Fruit fly (Drosophila melanogaster) whole organism, embryonic: ENCODE data around the gene CG42232.

Experiments
- B-H2 ChIP-seq: fragments of 200-800 bp; sonication (Bioruptor generic); optimal IDR thresholded peaks from 2 replicates; lab custom pipeline; 2018; ENCODE audit warnings: missing biosample characterization, mild to moderate bottlenecking, missing genetic modification characterization
- BEAF-32 ChIP-seq: fragments of 200-800 bp; sonication (Bioruptor generic); optimal IDR thresholded peaks from 3 replicates; lab custom pipeline; 2017; ENCODE audit warnings: missing biosample characterization, missing genetic modification characterization, mild to moderate bottlenecking, moderate library complexity, missing genetic modification reagents
- CG10366 ChIP-seq: fragments of 200-800 bp; sonication (Bioruptor generic); IDR thresholded peaks from 2 replicates; pipeline ENCODE4 v1.3.6; 2022; ENCODE audit warnings: missing biosample characterization, missing genetic modification characterization
- CG12155 ChIP-seq: fragments of 200-800 bp; sonication (Bioruptor generic); optimal IDR thresholded peaks from 3 replicates; lab custom pipeline; 2016; ENCODE audit warnings: missing biosample characterization, missing genetic modification characterization
- CG1233 ChIP-seq: fragments of 200-800 bp; sonication (Bioruptor generic); optimal IDR thresholded peaks from 4 replicates; lab custom pipeline; 2018; ENCODE audit warnings: missing biosample characterization, mild to moderate bottlenecking, missing genetic modification characterization
- CG13624 ChIP-seq: fragments of 200-800 bp; sonication (Bioruptor generic); optimal IDR thresholded peaks from 2 replicates; lab custom pipeline; 2016; ENCODE audit warnings: missing biosample characterization, missing genetic modification characterization
- CG13894 ChIP-seq: fragments of 200-800 bp; sonication (Bioruptor generic); optimal IDR thresholded peaks from 3 replicates; lab custom pipeline; 2018; ENCODE audit warnings: missing biosample characterization, mild to moderate bottlenecking, missing genetic modification characterization, moderate library complexity
- CG17568 ChIP-seq: fragments of 200-800 bp; sonication (Bioruptor generic); optimal IDR thresholded peaks from 2 replicates; lab custom pipeline; 2018; ENCODE audit warnings: missing biosample characterization, mild to moderate bottlenecking, missing genetic modification characterization, moderate library complexity
- CG1792 ChIP-seq: fragments of 200-800 bp; sonication (Bioruptor generic); optimal IDR thresholded peaks from 2 replicates; lab custom pipeline; 2016; ENCODE audit warnings: missing biosample characterization, missing genetic modification characterization
- CG2678 ChIP-seq: fragments of 200-800 bp; sonication (Bioruptor generic); optimal IDR thresholded peaks from 3 replicates; lab custom pipeline; 2019; ENCODE audit warnings: missing biosample characterization, mild to moderate bottlenecking, missing genetic modification characterization, moderate library complexity
- CG6175 ChIP-seq: fragments of 200-800 bp; sonication (Bioruptor generic); IDR thresholded peaks from 3 replicates; pipeline ENCODE4 v1.3.6; 2022; ENCODE audit warnings: missing biosample characterization, missing genetic modification characterization
- CG8765 ChIP-seq: fragments of 200-800 bp; sonication (Bioruptor generic); IDR thresholded peaks from 2 replicates; pipeline ENCODE4 v1.3.6; 2022; ENCODE audit warnings: missing biosample characterization, missing genetic modification characterization
- CG8924 ChIP-seq: fragments of 200-800 bp; optimal IDR thresholded peaks from 3 replicates; lab custom pipeline; 2019; ENCODE audit warnings: missing biosample characterization, mild to moderate bottlenecking, missing genetic modification characterization, moderate library complexity
- CG8944 ChIP-seq: fragments of 200-800 bp; sonication (Bioruptor generic); optimal IDR thresholded peaks from 3 replicates; lab custom pipeline; 2016; ENCODE audit warnings: missing biosample characterization, missing genetic modification characterization
- CG9932 ChIP-seq: fragments of 200-800 bp; sonication (Bioruptor generic); IDR thresholded peaks from 2 replicates; pipeline ENCODE4 v1.3.6; 2022; ENCODE audit warnings: missing biosample characterization, missing genetic modification characterization
- Dbx ChIP-seq: fragments of 200-800 bp; sonication (Bioruptor generic); IDR thresholded peaks from 3 replicates; pipeline ENCODE4 v1.3.6; 2022; ENCODE audit warnings: missing biosample characterization, missing genetic modification characterization
- Dek ChIP-seq: fragments of 200-800 bp; sonication (Bioruptor generic); optimal IDR thresholded peaks from 3 replicates; lab custom pipeline; 2019; ENCODE audit warnings: missing biosample characterization, mild to moderate bottlenecking, missing genetic modification characterization, moderate library complexity
- Dip2 ChIP-seq: fragments of 200-800 bp; sonication (Bioruptor generic); IDR thresholded peaks from 2 replicates; pipeline ENCODE4 v1.3.6; 2022; ENCODE audit warnings: missing biosample characterization, missing genetic modification characterization
- HLHmδ ChIP-seq: fragments of 200-800 bp; sonication (Bioruptor generic); optimal IDR thresholded peaks from 2 replicates; lab custom pipeline; 2018; ENCODE audit warnings: missing biosample characterization, mild to moderate bottlenecking, missing genetic modification characterization, moderate library complexity
- Kr ChIP-seq: fragments of 200-800 bp; sonication (Bioruptor generic); optimal IDR thresholded peaks from 2 replicates; lab custom pipeline; 2017; ENCODE audit warnings: missing biosample characterization, mild to moderate bottlenecking, missing genetic modification characterization
- Lpt ChIP-seq: fragments of >200 bp; optimal IDR thresholded peaks from 2 replicates; lab custom pipeline; 2018; ENCODE audit warnings: missing biosample characterization, missing genetic modification characterization
- MTF-1 ChIP-seq: fragments of 200-800 bp; sonication (Bioruptor generic); optimal IDR thresholded peaks from 2 replicates; lab custom pipeline; 2018; ENCODE audit warnings: missing biosample characterization, mild to moderate bottlenecking, missing genetic modification characterization, borderline replicate concordance
- NK7.1 ChIP-seq: fragments of 200-800 bp; sonication (Bioruptor generic); optimal IDR thresholded peaks from 3 replicates; lab custom pipeline; 2016; ENCODE audit warnings: missing biosample characterization, missing genetic modification characterization
- Oli ChIP-seq: fragments of 200-800 bp; sonication (Bioruptor generic); optimal IDR thresholded peaks from 2 replicates; lab custom pipeline; 2018; ENCODE audit warnings: missing biosample characterization, mild to moderate bottlenecking, missing genetic modification characterization, moderate library complexity
- TFAM ChIP-seq: fragments of 200-800 bp; sonication (Bioruptor generic); optimal IDR thresholded peaks from 2 replicates; lab custom pipeline; 2017; ENCODE audit warnings: missing biosample characterization, missing genetic modification characterization, inconsistent platforms
- ato ChIP-seq: fragments of 200-800 bp; sonication (Bioruptor generic); IDR thresholded peaks from 2 replicates; pipeline ENCODE4 v1.3.6; 2022; ENCODE audit warnings: missing biosample characterization, missing genetic modification characterization; ENCODE audit not compliant: partially characterized antibody
- br ChIP-seq: fragments of >200 bp; optimal IDR thresholded peaks from 2 replicates; lab custom pipeline; 2017
- cas ChIP-seq: fragments of 200-800 bp; sonication (Bioruptor generic); IDR thresholded peaks from 2 replicates; pipeline ENCODE4 v1.3.6; 2022; ENCODE audit warnings: missing biosample characterization, missing genetic modification characterization
- caup ChIP-seq: fragments of 200-800 bp; sonication (Bioruptor generic); optimal IDR thresholded peaks from 3 replicates; lab custom pipeline; 2017; ENCODE audit warnings: missing biosample characterization, mild to moderate bottlenecking, missing genetic modification characterization, moderate library complexity; ENCODE audit not compliant: severe bottlenecking
- chm ChIP-seq: fragments of 200-800 bp; sonication (Bioruptor generic); IDR thresholded peaks from 2 replicates; pipeline ENCODE4 v1.3.6; 2022; ENCODE audit warnings: missing biosample characterization, missing genetic modification characterization
- da ChIP-seq: fragments of 200-800 bp; sonication (Bioruptor generic); optimal IDR thresholded peaks from 2 replicates; lab custom pipeline; 2016; ENCODE audit warnings: missing biosample characterization, missing genetic modification characterization
- dati ChIP-seq: fragments of 200-800 bp; sonication (Bioruptor generic); IDR thresholded peaks from 2 replicates; pipeline ENCODE4 v1.3.6; 2022; ENCODE audit warnings: missing biosample characterization, missing genetic modification characterization
- gfzf ChIP-seq: fragments of 200-800 bp; sonication (Bioruptor generic); optimal IDR thresholded peaks from 2 replicates; lab custom pipeline; 2016; ENCODE audit warnings: missing biosample characterization, mild to moderate bottlenecking, missing genetic modification characterization, moderate library complexity
- ham ChIP-seq: fragments of 200-800 bp; sonication (Bioruptor generic); IDR thresholded peaks from 2 replicates; pipeline ENCODE4 v1.3.6; 2022; ENCODE audit warnings: missing biosample characterization, missing genetic modification characterization
- jigr1 ChIP-seq: fragments of 200-800 bp; sonication (Bioruptor generic); IDR thresholded peaks from 3 replicates; pipeline ENCODE4 v1.3.6; 2022; ENCODE audit warnings: missing biosample characterization, missing genetic modification characterization
- lmd ChIP-seq: fragments of 200-800 bp; sonication (Bioruptor generic); IDR thresholded peaks from 2 replicates; pipeline ENCODE4 v1.3.6; 2022; ENCODE audit warnings: missing biosample characterization, missing genetic modification characterization
- luna ChIP-seq: fragments of 200-800 bp; sonication (Bioruptor generic); optimal IDR thresholded peaks from 2 replicates; lab custom pipeline; 2016; ENCODE audit warnings: missing biosample characterization, missing genetic modification characterization
- org-1 ChIP-seq: fragments of 200-800 bp; sonication (Bioruptor generic); optimal IDR thresholded peaks from 2 replicates; lab custom pipeline; 2017; ENCODE audit warnings: missing biosample characterization, missing genetic modification characterization
- p53 ChIP-seq: fragments of 200-800 bp; sonication (Bioruptor generic); optimal IDR thresholded peaks from 2 replicates; lab custom pipeline; 2016; ENCODE audit warnings: missing biosample characterization, missing genetic modification characterization
- pan ChIP-seq, 4 experiments: fragments of >200 bp in 3 of 4; fragments of 200-800 bp in 1 of 4; sonication (Bioruptor generic) in 1 of 4; optimal IDR thresholded peaks in 3 of 4; IDR thresholded peaks in 1 of 4; 2 replicates each; pipeline versions ENCODE4 v1.3.6 to Lab custom; 2017 to 2022; ENCODE audit warnings: missing biosample characterization in 2 of 4, missing genetic modification characterization in 2 of 4, mixed read lengths in 1 of 4
- phol ChIP-seq: fragments of 200-800 bp; sonication (Bioruptor generic); optimal IDR thresholded peaks from 3 replicates; lab custom pipeline; 2018; ENCODE audit warnings: missing biosample characterization, mild to moderate bottlenecking, missing genetic modification characterization, moderate library complexity
- prd ChIP-seq, 3 experiments: fragments of >200 bp in 2 of 3; fragments of 200-800 bp in 1 of 3; sonication (Bioruptor generic) in 1 of 3; optimal IDR thresholded peaks in 2 of 3; IDR thresholded peaks in 1 of 3; 2 replicates in 2 of 3; 3 replicates in 1 of 3; pipeline versions ENCODE4 v1.3.6 to Lab custom; 2017 to 2022; ENCODE audit warnings: missing biosample characterization in 1 of 3, missing genetic modification characterization in 1 of 3
- salm ChIP-seq: fragments of 200-800 bp; sonication (Bioruptor generic); optimal IDR thresholded peaks from 2 replicates; lab custom pipeline; 2018; ENCODE audit warnings: missing biosample characterization, mild to moderate bottlenecking, missing genetic modification characterization
- scrt ChIP-seq: fragments of 200-800 bp; sonication (Bioruptor generic); optimal IDR thresholded peaks from 2 replicates; lab custom pipeline; 2018; ENCODE audit warnings: missing biosample characterization, mild to moderate bottlenecking, missing genetic modification characterization, moderate library complexity
- sens-2 ChIP-seq: fragments of 200-800 bp; sonication (Bioruptor generic); IDR thresholded peaks from 2 replicates; pipeline ENCODE4 v1.3.6; 2022; ENCODE audit warnings: missing biosample characterization, missing genetic modification characterization
- sna ChIP-seq: fragments of 200-800 bp; sonication (Bioruptor generic); IDR thresholded peaks from 2 replicates; pipeline ENCODE4 v1.3.6; 2022; ENCODE audit warnings: missing biosample characterization, missing genetic modification characterization; ENCODE audit not compliant: partially characterized antibody
- unpg ChIP-seq: fragments of 200-800 bp; sonication (Bioruptor generic); optimal IDR thresholded peaks from 3 replicates; lab custom pipeline; 2018; ENCODE audit warnings: missing biosample characterization, mild to moderate bottlenecking, missing genetic modification characterization, moderate library complexity
- zfh1 ChIP-seq: fragments of 200-800 bp; sonication (Bioruptor generic); IDR thresholded peaks from 3 replicates; pipeline ENCODE4 v1.3.6; 2022; ENCODE audit warnings: missing biosample characterization, missing genetic modification characterization

Gene CG42232

DNA sequence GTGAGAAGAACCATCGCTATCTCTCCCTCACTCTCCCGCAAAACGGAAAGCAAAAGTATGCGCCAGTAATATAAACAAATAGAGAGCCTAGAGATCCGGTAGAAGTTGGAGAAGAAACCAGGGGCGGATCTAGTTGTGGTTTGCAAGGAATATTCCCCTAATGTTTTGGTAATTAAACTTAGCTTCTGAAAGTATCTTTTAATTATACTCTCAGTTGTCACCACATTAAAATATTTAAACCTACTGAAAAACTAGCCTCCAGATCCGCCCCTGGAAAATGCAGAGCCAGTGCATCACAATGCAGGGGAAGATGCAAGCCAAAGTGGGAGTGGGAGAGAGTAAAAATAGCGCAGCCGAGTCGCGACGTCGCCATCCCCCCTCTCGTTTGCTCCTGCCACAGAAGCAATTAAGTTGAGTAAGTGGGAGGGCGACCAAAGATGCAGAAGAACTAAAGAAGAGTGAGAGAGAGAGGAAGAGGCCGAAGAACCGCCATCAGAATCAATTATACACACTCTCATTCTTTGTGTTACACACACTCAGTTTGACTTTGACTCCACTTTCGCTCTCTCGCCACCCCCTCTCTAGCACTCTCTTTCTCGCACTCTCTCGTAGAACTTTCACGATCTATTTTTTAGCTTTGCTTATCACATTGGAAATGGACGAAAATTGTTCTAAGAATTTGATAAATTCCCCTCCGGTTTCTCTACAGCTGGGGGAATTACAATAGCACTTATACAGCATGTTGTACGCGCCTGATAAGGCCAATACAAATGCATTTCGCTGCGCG is 20.1 kb downstream of the CG42232 start (continued):
- TF ChIP-seq CG8944 (GFP tag; lab: Kevin White, UChicago), result peak; percentile 96
- 0 out of 2 replicates have a peak, but pooled peaks have one; percentile 43 for TF ChIP-seq ham (GFP tag; lab: Robert Waterston, UW)
- TF ChIP-seq cas (GFP tag; lab: Robert Waterston, UW), result peak; percentile 75
- TF ChIP-seq CG17568 (GFP tag; lab: Kevin White, UChicago), result peak; percentile 72
- peak; percentile 96 for TF ChIP-seq phol
- TF ChIP-seq jigr1 (GFP tag; lab: Robert Waterston, UW), result peak; percentile 91
- peak; percentile 93 for TF ChIP-seq CG13624 (GFP tag; lab: Kevin White, UChicago)
- TF ChIP-seq prd (optimal IDR thresholded peaks at IDR 0.05; lab: Kevin White, UChicago), result no peak
- TF ChIP-seq prd (GFP tag; IDR thresholded peaks at IDR 0.05; lab: Robert Waterston, UW), result peak; percentile 97
- peak; percentile 96 for TF ChIP-seq sens-2 (GFP tag; lab: Robert Waterston, UW)
- no peak for TF ChIP-seq luna (GFP tag; lab: Kevin White, UChicago)
- peak; percentile 95 for TF ChIP-seq CG8924 (tag; lab: Kevin White, UChicago)
- peak; percentile 83 for TF ChIP-seq CG12155 (GFP tag; lab: Kevin White, UChicago)
- TF ChIP-seq HLHmδ, result no peak
- peak; percentile 64; the same call in 2 of the 3 replicates for TF ChIP-seq Dbx
- peak; percentile 96 for TF ChIP-seq lmd (GFP tag; lab: Robert Waterston, UW)
- peak; percentile 89 for TF ChIP-seq CG1792 (GFP tag; lab: Kevin White, UChicago)
- peak; percentile 76 for TF ChIP-seq NK7.1 (GFP tag; lab: Kevin White, UChicago)
- peak; percentile 71 for TF ChIP-seq Kr (GFP tag; lab: Kevin White, UChicago)
- TF ChIP-seq caup (GFP tag; lab: Kevin White, UChicago), result peak; percentile 74
- TF ChIP-seq pan (optimal IDR thresholded peaks at IDR 0.05; lab: Kevin White, UChicago), result no peak
- TF ChIP-seq pan (GFP tag; optimal IDR thresholded peaks at IDR 0.05 in 1 of 2, IDR thresholded peaks at IDR 0.05 in 1 of 2), result peak in 1 of 2 experiments; percentile 92
- TF ChIP-seq CG1233 (GFP tag; lab: Kevin White, UChicago), result peak; percentile 90
- peak; percentile 73 for TF ChIP-seq Dek
- TF ChIP-seq gfzf, result peak; percentile 24
- TF ChIP-seq br (lab: Kevin White, UChicago), result no peak
- TF ChIP-seq scrt, result peak; percentile 63
- TF ChIP-seq TFAM (GFP tag; lab: Kevin White, UChicago), result peak; percentile 89
- TF ChIP-seq ato (GFP tag; lab: Robert Waterston, UW), result no peak
- peak; percentile 88 for TF ChIP-seq org-1 (GFP tag; lab: Kevin White, UChicago)
- peak; percentile 99 for TF ChIP-seq zfh1 (GFP tag; lab: Robert Waterston, UW)
- peak; percentile 80 for TF ChIP-seq da (GFP tag; lab: Kevin White, UChicago)
- TF ChIP-seq CG9932 (GFP tag; lab: Robert Waterston, UW), result peak; percentile 78
- TF ChIP-seq Oli, result peak; percentile 93
- no peak for TF ChIP-seq BEAF-32 (GFP tag; lab: Kevin White, UChicago)
- peak; percentile 96 for TF ChIP-seq CG2678 (tag; lab: Kevin White, UChicago)
- TF ChIP-seq p53 (GFP tag; lab: Kevin White, UChicago), result peak; percentile 82
- peak; percentile 21 for TF ChIP-seq CG13894 (tag; lab: Kevin White, UChicago)
- TF ChIP-seq MTF-1 (GFP tag; lab: Kevin White, UChicago), result peak; percentile 91
- peak; percentile 62 for TF ChIP-seq Dip2 (GFP tag; lab: Robert Waterston, UW)
- peak; percentile 95 for TF ChIP-seq dati
- TF ChIP-seq CG6175 (GFP tag; lab: Robert Waterston, UW), result peak; percentile 68; the same call in 2 of the 3 replicates
- TF ChIP-seq B-H2, result peak; percentile 58
- no peak for TF ChIP-seq Lpt (GFP tag; lab: Kevin White, UChicago)
- peak; percentile 92 for TF ChIP-seq CG10366 (GFP tag; lab: Robert Waterston, UW)
- TF ChIP-seq salm, result peak; percentile 85
- peak; percentile 97 for TF ChIP-seq unpg (GFP tag; lab: Kevin White, UChicago)
- no peak for TF ChIP-seq sna (GFP tag; lab: Robert Waterston, UW)
- peak; percentile 93 for TF ChIP-seq CG8765 (GFP tag; lab: Robert Waterston, UW)
- peak; percentile 97 for TF ChIP-seq chm
